Worm (Caenorhabditis elegans) whole organism, L4 larva: Measurements from ENCODE around the gene K07E1.1.

Source experiments
- F49E8.2 ChIP-seq: sonication (generic microtip); optimal IDR thresholded peaks from 2 replicates; lab custom pipeline; 2016; ENCODE audit warnings: missing compliant biosample characterization, mild to moderate bottlenecking, missing genetic modification characterization, borderline replicate concordance
- ceh-32 ChIP-seq: sonication (generic microtip); optimal IDR thresholded peaks from 2 replicates; lab custom pipeline; 2016; ENCODE audit warnings: mild to moderate bottlenecking, missing genetic modification characterization, missing compliant biosample characterization; ENCODE audit not compliant: poor library complexity
- lin-29 ChIP-seq: fragments of 200-800 bp; sonication (Bioruptor generic); IDR thresholded peaks from 2 replicates; pipeline ENCODE4 v1.3.6; 2022; ENCODE audit warnings: missing genetic modification reagents, missing genetic modification characterization, missing compliant biosample characterization
- nhr-42 ChIP-seq: fragments of 200-800 bp; sonication (Bioruptor generic); IDR thresholded peaks from 2 replicates; pipeline ENCODE4 v1.3.6; 2022; ENCODE audit warnings: missing genetic modification characterization, missing compliant biosample characterization
- saeg-2 ChIP-seq: fragments of 200-800 bp; sonication (Bioruptor generic); IDR thresholded peaks from 2 replicates; pipeline ENCODE4 v1.3.6; 2022; ENCODE audit warnings: missing genetic modification reagents, missing genetic modification characterization, missing compliant biosample characterization
- set-16 ChIP-seq: fragments of 200-800 bp; sonication (Bioruptor generic); IDR thresholded peaks from 2 replicates; pipeline ENCODE4 v1.3.6; 2022; ENCODE audit warnings: missing genetic modification reagents, missing genetic modification characterization, missing compliant biosample characterization
- snpc-4 ChIP-seq: fragments of 150-350 bp; optimal IDR thresholded peaks from 2 replicates; lab custom pipeline; 2014; ENCODE audit warnings: missing biosample characterization, missing genetic modification characterization
- unc-39 ChIP-seq: sonication (generic microtip); optimal IDR thresholded peaks from 2 replicates; lab custom pipeline; 2017; ENCODE audit warnings: missing biosample characterization, missing genetic modification characterization
- unc-62 ChIP-seq, 3 experiments: fragments of 150-350 bp in 1 of 3; sonication (generic microtip); optimal IDR thresholded peaks in 2 of 3; peaks in 1 of 3; 1 replicate in 1 of 3; 2 replicates in 2 of 3; lab custom pipeline; 2014 to 2017; ENCODE audit warnings: missing biosample characterization in 3 of 3, missing genetic modification characterization in 3 of 3, missing genetic modification reagents in 3 of 3, missing genotype in 1 of 3
- ztf-11 ChIP-seq: fragments of 150-350 bp; optimal IDR thresholded peaks from 2 replicates; lab custom pipeline; 2014; ENCODE audit warnings: missing biosample characterization, missing genetic modification characterization

DNA sequence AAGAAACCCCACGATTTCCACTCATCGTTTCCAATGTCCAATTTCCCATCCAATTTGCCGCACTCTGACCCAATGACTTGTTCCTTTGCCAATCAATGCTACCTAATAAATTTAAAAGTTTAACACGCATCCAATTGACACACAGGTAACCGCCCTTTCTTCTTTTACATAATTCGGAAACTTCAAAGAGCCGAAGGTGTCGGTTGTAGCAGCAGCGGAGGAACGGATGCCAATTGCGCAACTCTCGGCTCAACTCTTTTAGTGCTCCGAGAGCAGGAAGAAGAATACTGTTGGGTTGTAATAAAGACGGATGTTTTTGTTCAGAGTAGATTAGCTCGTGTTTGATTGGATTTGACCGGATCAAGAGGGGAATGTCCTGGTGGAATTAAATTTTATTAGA, 33.6 kb upstream of the K07E1.1 start:
- TF ChIP-seq set-16 (GFP tag; lab: Robert Waterston, UW) (no peak), snpc-4 (tag; lab: Kevin White, UChicago) (no peak), ceh-32 (tag; lab: Kevin White, UChicago) (no peak), saeg-2 (GFP tag; lab: Robert Waterston, UW) (no peak), F49E8.2 (tag; lab: Kevin White, UChicago) (no peak), ztf-11 (tag; lab: Kevin White, UChicago) (no peak), lin-29 (GFP tag; lab: Robert Waterston, UW) (no peak), nhr-42 (GFP tag; lab: Robert Waterston, UW) (no peak), unc-39 (tag; lab: Kevin White, UChicago) (no peak), unc-62 (GFP tag; optimal IDR thresholded peaks at IDR 0.05 in 1 of 2; lab: Kevin White, UChicago) (peak in 1 of 2 experiments; percentile 11), unc-62 (tag; optimal IDR thresholded peaks at IDR 0.05; lab: Kevin White, UChicago) (no peak)
